Worm (Caenorhabditis elegans) whole organism, young adult: ENCODE data around the gene C17A2.4.

Experiments
- B0035.1 ChIP-seq: sonication (generic microtip); optimal IDR thresholded peaks from 2 replicates; lab custom pipeline; 2016; ENCODE audit warnings: missing genetic modification characterization, mild to moderate bottlenecking, missing compliant biosample characterization, missing genotype, missing genetic modification reagents
- C06A6.2 ChIP-seq: fragments of 200-800 bp; sonication (Bioruptor generic); conservative IDR thresholded peaks from 2 replicates; pipeline ENCODE4 v1.3.6; 2022; ENCODE audit warnings: missing genetic modification characterization, missing compliant biosample characterization
- C17E4.6 ChIP-seq: fragments of 200-800 bp; sonication (Bioruptor generic); IDR thresholded peaks from 2 replicates; pipeline ENCODE4 v1.3.6; 2022; ENCODE audit warnings: missing genetic modification reagents, missing genetic modification characterization, missing compliant biosample characterization
- D2030.7 ChIP-seq: fragments of 200-800 bp; sonication (Bioruptor generic); IDR thresholded peaks from 2 replicates; pipeline ENCODE4 v1.3.6; 2022; ENCODE audit warnings: missing genetic modification reagents, missing genetic modification characterization, missing compliant biosample characterization
- F57A8.1 ChIP-seq: fragments of 200-800 bp; sonication (Bioruptor generic); optimal IDR thresholded peaks from 2 replicates; lab custom pipeline; 2018; ENCODE audit warnings: mild to moderate bottlenecking, missing genetic modification characterization, moderate library complexity, missing compliant biosample characterization
- K12H6.12 ChIP-seq: fragments of 200-800 bp; sonication (Bioruptor generic); optimal IDR thresholded peaks from 2 replicates; lab custom pipeline; 2018; ENCODE audit warnings: mild to moderate bottlenecking, missing genetic modification characterization, missing compliant biosample characterization
- T26A5.8 ChIP-seq: sonication (generic microtip); optimal IDR thresholded peaks from 2 replicates; lab custom pipeline; 2016; ENCODE audit warnings: missing genetic modification characterization, missing compliant biosample characterization
- Y53F4B.3 ChIP-seq: fragments of 200-800 bp; sonication (Bioruptor generic); IDR thresholded peaks from 2 replicates; pipeline ENCODE4 v1.3.6; 2022; ENCODE audit warnings: missing genetic modification reagents, missing genetic modification characterization, missing compliant biosample characterization
- Y79H2A.3 ChIP-seq: fragments of 200-800 bp; sonication (Bioruptor generic); conservative IDR thresholded peaks from 2 replicates; pipeline ENCODE4 v1.3.6; 2022; ENCODE audit warnings: missing genetic modification reagents, missing genetic modification characterization, missing compliant biosample characterization
- Y95B8A.8 ChIP-seq: fragments of 200-800 bp; sonication (Bioruptor generic); IDR thresholded peaks from 2 replicates; pipeline ENCODE4 v1.3.6; 2022; ENCODE audit warnings: missing genetic modification reagents, missing genetic modification characterization, missing compliant biosample characterization
- ZK185.1 ChIP-seq: sonication (generic microtip); optimal IDR thresholded peaks from 2 replicates; lab custom pipeline; 2016; ENCODE audit warnings: mild to moderate bottlenecking, missing genetic modification characterization, missing compliant biosample characterization; ENCODE audit not compliant: poor library complexity, severe bottlenecking
- aptf-2 ChIP-seq: fragments of 200-800 bp; sonication (Bioruptor generic); conservative IDR thresholded peaks from 2 replicates; pipeline ENCODE4 v1.3.6; 2022; ENCODE audit warnings: missing genetic modification reagents, missing genetic modification characterization, missing compliant biosample characterization
- attf-3 ChIP-seq: fragments of 200-800 bp; sonication (Bioruptor generic); conservative IDR thresholded peaks from 2 replicates; pipeline ENCODE4 v1.3.6; 2022; ENCODE audit warnings: missing genetic modification reagents, missing genetic modification characterization, missing compliant biosample characterization
- ceh-100 ChIP-seq: fragments of 200-800 bp; sonication (Bioruptor generic); IDR thresholded peaks from 2 replicates; pipeline ENCODE4 v1.3.6; 2022; ENCODE audit warnings: missing genetic modification reagents, missing genetic modification characterization, missing compliant biosample characterization
- ceh-40 ChIP-seq: fragments of 200-800 bp; sonication (Bioruptor generic); IDR thresholded peaks from 2 replicates; pipeline ENCODE4 v1.3.6; 2022; ENCODE audit warnings: missing genetic modification characterization, missing compliant biosample characterization
- ceh-58 ChIP-seq: fragments of 200-800 bp; sonication (Bioruptor generic); IDR thresholded peaks from 2 replicates; pipeline ENCODE4 v1.3.6; 2022; ENCODE audit warnings: missing genetic modification characterization, missing compliant biosample characterization
- dox-1 ChIP-seq: fragments of 200-800 bp; sonication (Bioruptor generic); IDR thresholded peaks from 2 replicates; pipeline ENCODE4 v1.3.6; 2022; ENCODE audit warnings: missing genetic modification reagents, missing genetic modification characterization, missing compliant biosample characterization
- dpff-1 ChIP-seq: sonication (generic microtip); optimal IDR thresholded peaks from 2 replicates; lab custom pipeline; 2017; ENCODE audit warnings: mild to moderate bottlenecking, missing genetic modification characterization, missing compliant biosample characterization
- egl-44 ChIP-seq: fragments of 200-800 bp; sonication (Bioruptor generic); IDR thresholded peaks from 2 replicates; pipeline ENCODE4 v1.3.6; 2022; ENCODE audit warnings: missing genetic modification reagents, missing genetic modification characterization, missing compliant biosample characterization
- hmg-20 ChIP-seq: fragments of 200-800 bp; sonication (Bioruptor generic); IDR thresholded peaks from 2 replicates; pipeline ENCODE4 v1.3.6; 2022; ENCODE audit warnings: missing genetic modification reagents, missing genetic modification characterization, missing compliant biosample characterization
- hsf-1 ChIP-seq: fragments of 200-800 bp; sonication (Bioruptor generic); IDR thresholded peaks from 2 replicates; pipeline ENCODE4 v1.3.6; 2022; ENCODE audit warnings: missing genetic modification reagents, missing genetic modification characterization, missing compliant biosample characterization
- let-526 ChIP-seq: fragments of 200-800 bp; sonication (Bioruptor generic); IDR thresholded peaks from 2 replicates; pipeline ENCODE4 v1.3.6; 2022; ENCODE audit warnings: missing genetic modification reagents, missing genetic modification characterization, missing compliant biosample characterization
- let-607 ChIP-seq, 2 experiments: fragments of 200-800 bp in 1 of 2; sonication (Bioruptor generic) in 1 of 2; sonication (generic microtip) in 1 of 2; optimal IDR thresholded peaks; 2 replicates each; lab custom pipeline; 2016 to 2018; ENCODE audit warnings: mild to moderate bottlenecking in 2 of 2, missing compliant biosample characterization in 2 of 2, missing genetic modification characterization in 2 of 2, moderate library complexity in 2 of 2, missing genotype in 1 of 2
- lin-26 ChIP-seq: fragments of 200-800 bp; sonication (Bioruptor generic); IDR thresholded peaks from 2 replicates; pipeline ENCODE4 v1.3.6; 2022; ENCODE audit warnings: missing genetic modification reagents, missing genetic modification characterization, missing compliant biosample characterization
- lin-35 ChIP-seq, 3 experiments: fragments of 150-350 bp in 2 of 3; sonication (generic microtip) in 1 of 3; optimal IDR thresholded peaks; 2 replicates each; lab custom pipeline; 2014 to 2018; ENCODE audit warnings: missing biosample characterization in 3 of 3, missing genetic modification characterization in 3 of 3, missing genetic modification reagents in 3 of 3
- lin-54 ChIP-seq: fragments of 200-800 bp; sonication (Bioruptor generic); optimal IDR thresholded peaks from 2 replicates; lab custom pipeline; 2018; ENCODE audit warnings: mild to moderate bottlenecking, missing genetic modification characterization, missing compliant biosample characterization
- lsl-1 ChIP-seq: fragments of 200-800 bp; sonication (Bioruptor generic); optimal IDR thresholded peaks from 2 replicates; lab custom pipeline; 2018; ENCODE audit warnings: mild to moderate bottlenecking, missing genetic modification characterization, moderate library complexity, missing compliant biosample characterization
- madf-3 ChIP-seq: fragments of 200-800 bp; sonication (Bioruptor generic); IDR thresholded peaks from 2 replicates; pipeline ENCODE4 v1.3.6; 2022; ENCODE audit warnings: missing genetic modification reagents, missing genetic modification characterization, missing compliant biosample characterization
- madf-6 ChIP-seq: fragments of 200-800 bp; sonication (Bioruptor generic); IDR thresholded peaks from 2 replicates; pipeline ENCODE4 v1.3.6; 2022; ENCODE audit warnings: missing genetic modification reagents, missing genetic modification characterization, missing compliant biosample characterization
- mcd-1 ChIP-seq: fragments of 200-800 bp; sonication (Bioruptor generic); IDR thresholded peaks from 2 replicates; pipeline ENCODE4 v1.3.6; 2022; ENCODE audit warnings: missing genetic modification reagents, missing genetic modification characterization, missing compliant biosample characterization
- mes-4 ChIP-seq: sonication (generic microtip); optimal IDR thresholded peaks from 2 replicates; lab custom pipeline; 2016; ENCODE audit warnings: missing genotype, missing genetic modification characterization, missing compliant biosample characterization
- nfya-1 ChIP-seq: sonication (generic microtip); optimal IDR thresholded peaks from 2 replicates; lab custom pipeline; 2017; ENCODE audit warnings: antibody characterized with exemption, missing compliant biosample characterization, missing genetic modification characterization, borderline replicate concordance; ENCODE audit not compliant: insufficient read depth
- nfya-2 ChIP-seq: fragments of 200-800 bp; sonication (Bioruptor generic); IDR thresholded peaks from 2 replicates; pipeline ENCODE4 v1.3.6; 2022; ENCODE audit warnings: missing genetic modification reagents, missing genetic modification characterization, missing compliant biosample characterization
- nhr-90 ChIP-seq: sonication (generic microtip); optimal IDR thresholded peaks from 2 replicates; lab custom pipeline; 2016; ENCODE audit warnings: missing genotype, mild to moderate bottlenecking, missing genetic modification characterization, missing compliant biosample characterization
- pbrm-1 ChIP-seq: fragments of 200-800 bp; sonication (Bioruptor generic); IDR thresholded peaks from 2 replicates; pipeline ENCODE4 v1.3.6; 2022; ENCODE audit warnings: missing genetic modification reagents, missing genetic modification characterization, missing compliant biosample characterization
- rpc-1 ChIP-seq, 2 experiments: fragments of 150-350 bp in 1 of 2; sonication (generic microtip) in 1 of 2; optimal IDR thresholded peaks; 2 replicates each; lab custom pipeline; 2014 to 2018; ENCODE audit warnings: missing biosample characterization in 1 of 2, missing genetic modification characterization in 1 of 2, missing genetic modification reagents in 1 of 2, missing genotype in 1 of 2
- sdz-38 ChIP-seq: sonication (generic microtip); optimal IDR thresholded peaks from 2 replicates; lab custom pipeline; 2016; ENCODE audit warnings: missing genotype, missing genetic modification characterization, missing compliant biosample characterization
- tbp1 ChIP-seq: fragments of 200-800 bp; sonication (Bioruptor generic); optimal IDR thresholded peaks from 2 replicates; lab custom pipeline; 2018; ENCODE audit warnings: mild to moderate bottlenecking, missing genetic modification characterization, missing compliant biosample characterization
- unc-130 ChIP-seq: sonication (generic microtip); optimal IDR thresholded peaks from 2 replicates; lab custom pipeline; 2016; ENCODE audit warnings: missing genetic modification reagents, missing genetic modification characterization, missing compliant biosample characterization
- xnd-1 ChIP-seq: sonication (generic microtip); optimal IDR thresholded peaks from 2 replicates; lab custom pipeline; 2016; ENCODE audit warnings: missing genotype, missing genetic modification reagents, missing genetic modification characterization, missing compliant biosample characterization
- ztf-18 ChIP-seq: sonication (generic microtip); optimal IDR thresholded peaks from 2 replicates; lab custom pipeline; 2016; ENCODE audit warnings: missing genotype, mild to moderate bottlenecking, missing genetic modification characterization, missing compliant biosample characterization
- ztf-6 ChIP-seq: fragments of 200-800 bp; sonication (Bioruptor generic); IDR thresholded peaks from 2 replicates; pipeline ENCODE4 v1.3.6; 2022; ENCODE audit warnings: missing genetic modification reagents, missing genetic modification characterization, missing compliant biosample characterization

The C17A2.4 gene

ce11 chrII:3843305-3843704 is 3.6 kb downstream of the C17A2.4 start, which contains the start of the genes C17A2.7 and C17A2.3:
TSS of gene C17A2.7 (minus strand) at chrII:3843405.
TSS of gene C17A2.3 (plus strand) at chrII:3843609.
- no peak for TF ChIP-seq D2030.7 (GFP tag; lab: Robert Waterston, UW)
- TF ChIP-seq let-607 (tag; optimal IDR thresholded peaks at IDR 0.05; lab: Kevin White, UChicago): no peak
- TF ChIP-seq xnd-1 (tag; lab: Kevin White, UChicago): no peak
- no peak for TF ChIP-seq ZK185.1
- TF ChIP-seq ztf-6 (GFP tag; lab: Robert Waterston, UW): no peak
- TF ChIP-seq Y53F4B.3 (GFP tag; lab: Robert Waterston, UW): no peak
- TF ChIP-seq mes-4 (tag; lab: Kevin White, UChicago): no peak
- no peak for TF ChIP-seq lsl-1 (GFP tag; lab: Kevin White, UChicago)
- no peak for TF ChIP-seq madf-6
- TF ChIP-seq ceh-100: no peak
- no peak for TF ChIP-seq mcd-1 (GFP tag; lab: Robert Waterston, UW)
- TF ChIP-seq nfya-2 (GFP tag; lab: Robert Waterston, UW): no peak
- TF ChIP-seq C17E4.6 (GFP tag; lab: Robert Waterston, UW): no peak
- TF ChIP-seq lin-26 (GFP tag; lab: Robert Waterston, UW): no peak
- TF ChIP-seq egl-44 (GFP tag; lab: Robert Waterston, UW): no peak
- TF ChIP-seq dox-1 (GFP tag; lab: Robert Waterston, UW): no peak

- TF ChIP-seq pbrm-1 (GFP tag; lab: Robert Waterston, UW): no peak
Measured at ce11 chrII:3846028-3846427, 6.4 kb downstream of the C17A2.4 start, which contains the start of gene C17A2.2. TSS of gene C17A2.2 (plus strand) at chrII:3846328.

- no peak for TF ChIP-seq let-607 (tag; optimal IDR thresholded peaks at IDR 0.05; lab: Kevin White, UChicago)
- no peak for TF ChIP-seq tbp1 (GFP tag; lab: Kevin White, UChicago)
- TF ChIP-seq F57A8.1 (GFP tag; lab: Kevin White, UChicago): no peak
- TF ChIP-seq attf-3 (GFP tag; lab: Robert Waterston, UW): no peak
- TF ChIP-seq ceh-40: no peak
- TF ChIP-seq lin-54 (GFP tag; lab: Kevin White, UChicago): no peak
- TF ChIP-seq hmg-20 (GFP tag; lab: Robert Waterston, UW): no peak
- no peak for TF ChIP-seq aptf-2
- no peak for TF ChIP-seq let-526 (GFP tag; lab: Robert Waterston, UW)
- TF ChIP-seq Y79H2A.3 (GFP tag; lab: Robert Waterston, UW): no peak
- TF ChIP-seq nhr-90 (tag; lab: Kevin White, UChicago): no peak
- TF ChIP-seq B0035.1: no peak
Measured at ce11 chrII:3850655-3851054, 11.0 kb downstream of the C17A2.4 start, which contains the start of gene nhr-72. TSS of gene nhr-72 (minus strand) at chrII:3850755.

ce11 chrII:3852654-3853053 is 13.0 kb downstream of the C17A2.4 start, which contains the start of gene nhr-257:
TSS of gene nhr-257 (plus strand) at chrII:3852954.
- TF ChIP-seq ztf-18 (tag; lab: Kevin White, UChicago): no peak
- no peak for TF ChIP-seq hsf-1 (GFP tag; lab: Robert Waterston, UW)
- TF ChIP-seq ceh-58 (GFP tag; lab: Robert Waterston, UW): no peak
- TF ChIP-seq K12H6.12 (tag; lab: Kevin White, UChicago): no peak
- TF ChIP-seq T26A5.8: no peak
- no peak for TF ChIP-seq rpc-1 (optimal IDR thresholded peaks at IDR 0.05; lab: Kevin White, UChicago)
- no peak for TF ChIP-seq rpc-1 (tag; optimal IDR thresholded peaks at IDR 0.05; lab: Kevin White, UChicago)
- TF ChIP-seq Y95B8A.8 (GFP tag; lab: Robert Waterston, UW): no peak
- no peak for TF ChIP-seq C06A6.2
- no peak for TF ChIP-seq nfya-1
- TF ChIP-seq dpff-1 (tag; lab: Kevin White, UChicago): no peak
- TF ChIP-seq unc-130 (GFP tag; lab: Kevin White, UChicago): no peak
- no peak for TF ChIP-seq madf-3 (GFP tag; lab: Robert Waterston, UW)
- TF ChIP-seq lin-35 (GFP tag; optimal IDR thresholded peaks at IDR 0.05; lab: Kevin White, UChicago): no peak
- TF ChIP-seq sdz-38 (tag; lab: Kevin White, UChicago): no peak
- TF ChIP-seq, all 124 proteins: peak for 0
